Worm (Caenorhabditis elegans) whole organism, L1 larva: Measurements from ENCODE around the gene nhr-90.

Source experiments
- fkh-10 ChIP-seq: sonication (generic microtip); optimal IDR thresholded peaks from 2 replicates; lab custom pipeline; 2017; ENCODE audit warnings: missing biosample characterization, missing genetic modification reagents, missing genetic modification characterization
- nhr-11 ChIP-seq: fragments of 150-350 bp; optimal IDR thresholded peaks from 2 replicates; lab custom pipeline; 2014; ENCODE audit warnings: missing biosample characterization, missing genetic modification characterization
- pax-3 ChIP-seq: fragments of 200-800 bp; sonication (Bioruptor generic); optimal IDR thresholded peaks from 2 replicates; lab custom pipeline; 2018; ENCODE audit warnings: mild to moderate bottlenecking, missing genetic modification characterization, moderate library complexity, missing compliant biosample characterization
- skn-1 ChIP-seq: fragments of 150-350 bp; optimal IDR thresholded peaks from 2 replicates; lab custom pipeline; 2014; ENCODE audit warnings: missing biosample characterization, missing genetic modification characterization

ce11 chrV:562834-563233, 47.5 kb upstream of the nhr-90 start, which contains the start of gene C14C6.2:
- TF ChIP-seq skn-1 (tag; lab: Kevin White, UChicago): no peak
- TF ChIP-seq nhr-11 (tag; lab: Kevin White, UChicago): no peak
- TF ChIP-seq pax-3 (tag; lab: Kevin White, UChicago): no peak
- TF ChIP-seq fkh-10 (GFP tag; lab: Kevin White, UChicago): no peak
